Fruit fly (Drosophila melanogaster) whole organism, embryonic: ENCODE results near the gene kirre.

Experiments
- BEAF-32 ChIP-seq: fragments of 200-800 bp; sonication (Bioruptor generic); optimal IDR thresholded peaks from 3 replicates; lab custom pipeline; 2017; ENCODE audit warnings: missing biosample characterization, missing genetic modification characterization, mild to moderate bottlenecking, moderate library complexity, missing genetic modification reagents
- Blimp-1 ChIP-seq: fragments of 200-800 bp; sonication (Bioruptor generic); optimal IDR thresholded peaks from 3 replicates; lab custom pipeline; 2018; ENCODE audit warnings: missing biosample characterization, missing genetic modification characterization, mild to moderate bottlenecking, moderate library complexity, missing genetic modification reagents
- CG10267 ChIP-seq: fragments of 200-800 bp; sonication (Bioruptor generic); optimal IDR thresholded peaks from 2 replicates; lab custom pipeline; 2018; ENCODE audit warnings: missing biosample characterization, mild to moderate bottlenecking, missing genetic modification characterization, moderate library complexity
- CG10565 ChIP-seq: fragments of 200-800 bp; sonication (Bioruptor generic); optimal IDR thresholded peaks from 3 replicates; lab custom pipeline; 2016; ENCODE audit warnings: missing biosample characterization, mild to moderate bottlenecking, missing genetic modification characterization
- CG10979 ChIP-seq: fragments of 200-800 bp; sonication (Bioruptor generic); optimal IDR thresholded peaks from 2 replicates; lab custom pipeline; 2018; ENCODE audit warnings: missing biosample characterization, mild to moderate bottlenecking, missing genetic modification characterization, moderate library complexity
- CG14965 ChIP-seq: fragments of 200-800 bp; sonication (Bioruptor generic); optimal IDR thresholded peaks from 2 replicates; lab custom pipeline; 2016; ENCODE audit warnings: missing biosample characterization, missing genetic modification characterization, borderline replicate concordance
- CG1529 ChIP-seq: fragments of 200-800 bp; sonication (Bioruptor generic); optimal IDR thresholded peaks from 3 replicates; lab custom pipeline; 2018; ENCODE audit warnings: missing biosample characterization, missing genetic modification characterization
- CG17359 ChIP-seq: fragments of 200-800 bp; sonication (Bioruptor generic); optimal IDR thresholded peaks from 3 replicates; lab custom pipeline; 2018; ENCODE audit warnings: missing biosample characterization, mild to moderate bottlenecking, missing genetic modification characterization, moderate library complexity
- CG17361 ChIP-seq: fragments of 200-800 bp; sonication (Bioruptor generic); IDR thresholded peaks from 3 replicates; pipeline ENCODE4 v1.3.6; 2022; ENCODE audit warnings: missing biosample characterization, missing genetic modification characterization
- CG18619 ChIP-seq: fragments of 200-800 bp; sonication (Bioruptor generic); optimal IDR thresholded peaks from 3 replicates; lab custom pipeline; 2017; ENCODE audit warnings: missing biosample characterization, mild to moderate bottlenecking, missing genetic modification characterization
- CG31441 ChIP-seq: fragments of 200-800 bp; sonication (Bioruptor generic); IDR thresholded peaks from 2 replicates; pipeline ENCODE4 v1.3.6; 2022; ENCODE audit warnings: missing biosample characterization, missing genetic modification characterization
- CG4424 ChIP-seq: fragments of 200-800 bp; sonication (Bioruptor generic); optimal IDR thresholded peaks from 3 replicates; lab custom pipeline; 2016; ENCODE audit warnings: missing biosample characterization, missing genetic modification characterization
- CG7556 ChIP-seq: fragments of 200-800 bp; sonication (Bioruptor generic); optimal IDR thresholded peaks from 2 replicates; lab custom pipeline; 2017; ENCODE audit warnings: missing biosample characterization, mild to moderate bottlenecking, missing genetic modification characterization
- CG7839 ChIP-seq: fragments of 200-800 bp; sonication (Bioruptor generic); optimal IDR thresholded peaks from 3 replicates; lab custom pipeline; 2018; ENCODE audit warnings: missing biosample characterization, mild to moderate bottlenecking, missing genetic modification characterization, moderate library complexity
- CG8924 ChIP-seq: fragments of 200-800 bp; optimal IDR thresholded peaks from 3 replicates; lab custom pipeline; 2019; ENCODE audit warnings: missing biosample characterization, mild to moderate bottlenecking, missing genetic modification characterization, moderate library complexity
- CG9932 ChIP-seq: fragments of 200-800 bp; sonication (Bioruptor generic); IDR thresholded peaks from 2 replicates; pipeline ENCODE4 v1.3.6; 2022; ENCODE audit warnings: missing biosample characterization, missing genetic modification characterization
- CHES-1-like ChIP-seq: fragments of 200-800 bp; sonication (Bioruptor generic); optimal IDR thresholded peaks from 2 replicates; lab custom pipeline; 2016; ENCODE audit warnings: missing biosample characterization, missing genetic modification characterization
- Dip3 ChIP-seq: fragments of 200-800 bp; sonication (Bioruptor generic); optimal IDR thresholded peaks from 3 replicates; lab custom pipeline; 2016; ENCODE audit warnings: missing biosample characterization, missing genetic modification characterization
- Fer2 ChIP-seq: fragments of 200-800 bp; sonication (Bioruptor generic); optimal IDR thresholded peaks from 2 replicates; lab custom pipeline; 2018; ENCODE audit warnings: missing biosample characterization, mild to moderate bottlenecking, missing genetic modification characterization, moderate library complexity
- Fer3 ChIP-seq: fragments of 200-800 bp; sonication (Bioruptor generic); optimal IDR thresholded peaks from 2 replicates; lab custom pipeline; 2018; ENCODE audit warnings: missing biosample characterization, mild to moderate bottlenecking, missing genetic modification characterization, moderate library complexity
- H15 ChIP-seq: fragments of 200-800 bp; sonication (Bioruptor generic); IDR thresholded peaks from 3 replicates; pipeline ENCODE4 v1.3.6; 2022; ENCODE audit warnings: missing biosample characterization, missing genetic modification characterization
- HLH3B ChIP-seq: fragments of 200-800 bp; sonication (Bioruptor generic); IDR thresholded peaks from 2 replicates; pipeline ENCODE4 v1.3.6; 2022; ENCODE audit warnings: missing biosample characterization, missing genetic modification characterization
- HLH4C ChIP-seq: fragments of 200-800 bp; sonication (Bioruptor generic); IDR thresholded peaks from 3 replicates; pipeline ENCODE4 v1.3.6; 2022; ENCODE audit warnings: missing biosample characterization, missing genetic modification characterization; ENCODE audit not compliant: partially characterized antibody
- Jarid2 ChIP-seq: fragments of 200-800 bp; sonication (Bioruptor generic); optimal IDR thresholded peaks from 3 replicates; lab custom pipeline; 2017; ENCODE audit warnings: mild to moderate bottlenecking, missing biosample characterization, missing genetic modification reagents, missing genetic modification characterization
- NC2β ChIP-seq: fragments of 200-800 bp; sonication (Bioruptor generic); optimal IDR thresholded peaks from 2 replicates; lab custom pipeline; 2016; ENCODE audit warnings: missing biosample characterization, missing genetic modification characterization
- Oli ChIP-seq: fragments of 200-800 bp; sonication (Bioruptor generic); optimal IDR thresholded peaks from 2 replicates; lab custom pipeline; 2018; ENCODE audit warnings: missing biosample characterization, mild to moderate bottlenecking, missing genetic modification characterization, moderate library complexity
- Sox102F ChIP-seq: fragments of 200-800 bp; sonication (Bioruptor generic); optimal IDR thresholded peaks from 2 replicates; lab custom pipeline; 2018; ENCODE audit warnings: missing biosample characterization, mild to moderate bottlenecking, missing genetic modification characterization, moderate library complexity
- ap ChIP-seq: fragments of 200-800 bp; sonication (Bioruptor generic); IDR thresholded peaks from 2 replicates; pipeline ENCODE4 v1.3.6; 2022; ENCODE audit warnings: missing biosample characterization, missing genetic modification characterization
- ato ChIP-seq: fragments of 200-800 bp; sonication (Bioruptor generic); IDR thresholded peaks from 2 replicates; pipeline ENCODE4 v1.3.6; 2022; ENCODE audit warnings: missing biosample characterization, missing genetic modification characterization; ENCODE audit not compliant: partially characterized antibody
- bab2 ChIP-seq: fragments of 200-800 bp; sonication (Bioruptor generic); optimal IDR thresholded peaks from 2 replicates; lab custom pipeline; 2016; ENCODE audit warnings: missing biosample characterization, missing genetic modification characterization
- bsh ChIP-seq, 2 experiments: fragments of 200-800 bp; sonication (Bioruptor generic); optimal IDR thresholded peaks; 2 replicates each; lab custom pipeline; 2017 to 2018; ENCODE audit warnings: mild to moderate bottlenecking in 2 of 2, missing biosample characterization in 2 of 2, missing genetic modification characterization in 2 of 2, moderate library complexity in 1 of 2
- chif ChIP-seq, 2 experiments: fragments of 200-800 bp; sonication (Bioruptor generic); optimal IDR thresholded peaks; 3 replicates each; lab custom pipeline; 2016; ENCODE audit warnings: missing biosample characterization in 2 of 2, missing genetic modification characterization in 2 of 2
- chn ChIP-seq: fragments of 200-800 bp; sonication (Bioruptor generic); optimal IDR thresholded peaks from 2 replicates; lab custom pipeline; 2016; ENCODE audit warnings: missing biosample characterization, missing genetic modification characterization
- dmrt11E ChIP-seq: fragments of 200-800 bp; sonication (Bioruptor generic); optimal IDR thresholded peaks from 3 replicates; lab custom pipeline; 2018; ENCODE audit warnings: missing biosample characterization, mild to moderate bottlenecking, missing genetic modification characterization, moderate library complexity
- dmrt99B ChIP-seq: fragments of 200-800 bp; sonication (Bioruptor generic); optimal IDR thresholded peaks from 2 replicates; lab custom pipeline; 2018; ENCODE audit warnings: missing biosample characterization, mild to moderate bottlenecking, missing genetic modification characterization, moderate library complexity
- gem ChIP-seq: fragments of 200-800 bp; sonication (Bioruptor generic); optimal IDR thresholded peaks from 2 replicates; lab custom pipeline; 2019; ENCODE audit warnings: missing biosample characterization, mild to moderate bottlenecking, missing genetic modification characterization, moderate library complexity
- gsb ChIP-seq: fragments of 200-800 bp; sonication (Bioruptor generic); IDR thresholded peaks from 2 replicates; pipeline ENCODE4 v1.3.6; 2022; ENCODE audit warnings: missing biosample characterization, missing genetic modification characterization
- gt ChIP-seq: fragments of 200-800 bp; sonication (Bioruptor generic); IDR thresholded peaks from 2 replicates; pipeline ENCODE4 v1.3.6; 2022; ENCODE audit warnings: missing biosample characterization, missing genetic modification characterization
- inv ChIP-seq: fragments of 200-800 bp; sonication (Bioruptor generic); IDR thresholded peaks from 2 replicates; pipeline ENCODE4 v1.3.6; 2022; ENCODE audit warnings: missing biosample characterization, missing genetic modification characterization; ENCODE audit not compliant: partially characterized antibody
- lov ChIP-seq, 2 experiments: fragments of 200-800 bp in 1 of 2; fragments of >200 bp in 1 of 2; sonication (Bioruptor generic) in 1 of 2; IDR thresholded peaks in 1 of 2; optimal IDR thresholded peaks in 1 of 2; 2 replicates in 1 of 2; 3 replicates in 1 of 2; pipeline versions ENCODE4 v1.3.6 to Lab custom; 2017 to 2022; ENCODE audit warnings: missing biosample characterization in 1 of 2, missing genetic modification characterization in 1 of 2
- org-1 ChIP-seq: fragments of 200-800 bp; sonication (Bioruptor generic); optimal IDR thresholded peaks from 2 replicates; lab custom pipeline; 2017; ENCODE audit warnings: missing biosample characterization, missing genetic modification characterization
- p53 ChIP-seq: fragments of 200-800 bp; sonication (Bioruptor generic); optimal IDR thresholded peaks from 2 replicates; lab custom pipeline; 2016; ENCODE audit warnings: missing biosample characterization, missing genetic modification characterization
- pb ChIP-seq: fragments of 200-800 bp; sonication (Bioruptor generic); optimal IDR thresholded peaks from 3 replicates; lab custom pipeline; 2016; ENCODE audit warnings: missing biosample characterization, missing genetic modification characterization
- ranshi ChIP-seq: fragments of 200-800 bp; sonication (Bioruptor generic); IDR thresholded peaks from 2 replicates; pipeline ENCODE4 v1.3.6; 2022; ENCODE audit warnings: missing biosample characterization, missing genetic modification characterization
- sima ChIP-seq: fragments of 200-800 bp; sonication (Bioruptor generic); optimal IDR thresholded peaks from 2 replicates; lab custom pipeline; 2016; ENCODE audit warnings: missing biosample characterization, missing genetic modification characterization
- trem ChIP-seq: fragments of 200-800 bp; optimal IDR thresholded peaks from 3 replicates; lab custom pipeline; 2019; ENCODE audit warnings: missing biosample characterization, mild to moderate bottlenecking, missing genetic modification characterization, moderate library complexity
- tx ChIP-seq: fragments of 200-800 bp; sonication (Bioruptor generic); optimal IDR thresholded peaks from 2 replicates; lab custom pipeline; 2016; ENCODE audit warnings: missing biosample characterization, missing genetic modification characterization
- unpg ChIP-seq: fragments of 200-800 bp; sonication (Bioruptor generic); optimal IDR thresholded peaks from 3 replicates; lab custom pipeline; 2018; ENCODE audit warnings: missing biosample characterization, mild to moderate bottlenecking, missing genetic modification characterization, moderate library complexity
- wek ChIP-seq: fragments of 200-800 bp; sonication (Bioruptor generic); optimal IDR thresholded peaks from 3 replicates; lab custom pipeline; 2018; ENCODE audit warnings: missing biosample characterization, mild to moderate bottlenecking, missing genetic modification characterization, moderate library complexity
- z ChIP-seq: fragments of 200-800 bp; sonication (Bioruptor generic); IDR thresholded peaks from 3 replicates; pipeline ENCODE4 v1.3.6; 2022; ENCODE audit warnings: missing biosample characterization, missing genetic modification characterization

The kirre gene

DNA sequence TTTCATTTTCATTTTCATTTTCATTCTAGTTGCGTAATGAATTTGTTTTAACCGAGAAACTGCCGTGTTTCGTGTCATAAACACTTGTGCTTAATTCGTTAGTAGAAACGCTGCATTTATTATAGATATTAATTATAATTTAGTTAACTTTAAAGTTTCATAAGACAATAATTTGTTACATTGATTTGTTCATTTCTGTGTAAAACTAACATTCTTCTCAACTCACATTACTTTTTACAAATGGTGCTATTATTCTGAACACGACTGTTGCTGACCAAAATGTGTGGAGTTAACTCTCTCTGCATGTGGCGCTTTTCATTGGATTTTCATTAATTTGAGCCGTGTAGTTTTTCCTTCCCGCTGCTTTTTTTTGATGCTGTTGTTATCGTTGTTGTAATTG is 343.1 kb downstream of the kirre start (continued):
- no peak for TF ChIP-seq CG14965 (GFP tag; lab: Kevin White, UChicago)
- TF ChIP-seq Fer3, result no peak
- TF ChIP-seq lov (optimal IDR thresholded peaks at IDR 0.05; lab: Kevin White, UChicago), result no peak
- no peak for TF ChIP-seq lov (GFP tag; IDR thresholded peaks at IDR 0.05; lab: Robert Waterston, UW)
- TF ChIP-seq dmrt11E (tag; lab: Kevin White, UChicago), result peak; percentile 64
- no peak for TF ChIP-seq wek (GFP tag; lab: Kevin White, UChicago)
- no peak for TF ChIP-seq pb (GFP tag; lab: Kevin White, UChicago)
- TF ChIP-seq dmrt99B (tag; lab: Kevin White, UChicago), result peak; percentile 27
- TF ChIP-seq z (GFP tag; lab: Robert Waterston, UW), result no peak
- TF ChIP-seq Sox102F (GFP tag; lab: Kevin White, UChicago), result peak; percentile 39
- no peak for TF ChIP-seq org-1 (GFP tag; lab: Kevin White, UChicago)
- TF ChIP-seq CG10267 (tag; lab: Kevin White, UChicago), result peak; percentile 42
- TF ChIP-seq CG9932 (GFP tag; lab: Robert Waterston, UW), result no peak
- TF ChIP-seq CG1529 (GFP tag; lab: Kevin White, UChicago), result no peak
- TF ChIP-seq CG7839, result peak; percentile 32
- TF ChIP-seq unpg (GFP tag; lab: Kevin White, UChicago), result peak; percentile 50
- TF ChIP-seq CG8924 (tag; lab: Kevin White, UChicago), result peak; percentile 15
- TF ChIP-seq BEAF-32, result no peak
- TF ChIP-seq bsh (GFP tag; optimal IDR thresholded peaks at IDR 0.05; lab: Kevin White, UChicago), result peak in 1 of 2 experiments; percentile 56
- TF ChIP-seq Blimp-1 (GFP tag; lab: Kevin White, UChicago), result peak; percentile 60
- no peak for TF ChIP-seq Jarid2
- TF ChIP-seq HLH3B (GFP tag; lab: Robert Waterston, UW), result no peak
- no peak for TF ChIP-seq CG10565 (GFP tag; lab: Kevin White, UChicago)
- 0 out of 3 replicates have a peak, but pooled peaks have one; percentile 31 for TF ChIP-seq CG17361 (GFP tag; lab: Robert Waterston, UW)
- TF ChIP-seq HLH4C (GFP tag; lab: Robert Waterston, UW), result no peak
- peak; percentile 60 for TF ChIP-seq CG10979 (tag; lab: Kevin White, UChicago)
- peak; percentile 25 for TF ChIP-seq Oli (tag; lab: Kevin White, UChicago)
- no peak for TF ChIP-seq ato (GFP tag; lab: Robert Waterston, UW)
- TF ChIP-seq CG31441 (GFP tag; lab: Robert Waterston, UW), result peak; percentile 41; the same call in 1 of the 2 replicates
- TF ChIP-seq gsb (GFP tag; lab: Robert Waterston, UW), result no peak
- TF ChIP-seq CHES-1-like (GFP tag; lab: Kevin White, UChicago), result no peak
- peak; percentile 33 for TF ChIP-seq trem (tag; lab: Kevin White, UChicago)
- TF ChIP-seq gem (tag; lab: Kevin White, UChicago), result peak; percentile 54
- no peak for TF ChIP-seq Dip3 (GFP tag; lab: Kevin White, UChicago)
- TF ChIP-seq, all 482 proteins: peak for 45

DNA sequence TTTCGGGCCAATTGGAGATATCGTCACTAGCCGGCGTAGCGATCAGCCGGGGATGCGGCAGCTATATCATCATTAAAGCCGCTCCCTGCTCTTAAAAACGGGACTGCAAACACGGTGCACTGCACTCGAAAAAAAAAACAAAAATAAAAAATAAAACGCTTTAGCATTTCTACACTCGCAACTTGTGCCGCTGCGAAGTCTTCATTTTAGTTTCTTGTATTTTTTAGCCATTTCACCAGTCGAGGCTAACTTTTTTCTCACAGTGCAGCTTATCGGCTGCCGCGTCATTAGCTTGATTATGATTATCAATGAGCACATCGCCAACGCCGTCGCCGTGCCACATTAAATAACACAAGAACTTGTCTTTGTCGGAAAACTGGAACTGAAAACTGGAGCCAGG is 345.7 kb downstream of the kirre start:
- TF ChIP-seq H15 (GFP tag; lab: Robert Waterston, UW) (peak; percentile 47; the same call in 1 of the 3 replicates), Fer2 (tag; lab: Kevin White, UChicago) (no peak), CG18619 (peak; percentile 30), chn (peak; percentile 74), inv (GFP tag; lab: Robert Waterston, UW) (no peak), ranshi (peak; percentile 49; the same call in 1 of the 2 replicates), CG17359 (tag; lab: Kevin White, UChicago) (peak; percentile 33), CG4424 (GFP tag; lab: Kevin White, UChicago) (peak; percentile 55), CG7556 (GFP tag; lab: Kevin White, UChicago) (peak; percentile 49), NC2β (peak; percentile 43), p53 (peak; percentile 22), tx (GFP tag; lab: Kevin White, UChicago) (peak; percentile 43), sima (peak; percentile 31), bab2 (peak; percentile 70), chif (GFP tag; optimal IDR thresholded peaks at IDR 0.05; lab: Kevin White, UChicago) (peak; percentile 68 to 70), gt (GFP tag; lab: Robert Waterston, UW) (0 out of 2 replicates have a peak, but pooled peaks have one; percentile 41), ap (GFP tag; lab: Robert Waterston, UW) (peak; percentile 62)
